Worm (Caenorhabditis elegans) whole organism, L4 larva: ENCODE measurements around the gene srh-215.

Source experiments
- F37D6.2 ChIP-seq: sonication (generic microtip); optimal IDR thresholded peaks from 2 replicates; lab custom pipeline; 2016; ENCODE audit warnings: mild to moderate bottlenecking, missing genetic modification characterization, missing compliant biosample characterization
- ZK546.5 ChIP-seq, 2 experiments: sonication (generic microtip); optimal IDR thresholded peaks; 2 replicates each; lab custom pipeline; 2017; ENCODE audit warnings: missing biosample characterization in 2 of 2, missing genetic modification characterization in 2 of 2
- aha-1 ChIP-seq: fragments of 150-350 bp; peaks from one replicate; lab custom pipeline; 2014; ENCODE audit warnings: missing biosample characterization, missing genetic modification characterization
- dpl-1 ChIP-seq: fragments of 150-350 bp; optimal IDR thresholded peaks from 2 replicates; lab custom pipeline; 2014; ENCODE audit warnings: missing biosample characterization, missing genetic modification reagents, missing genetic modification characterization
- dve-1 ChIP-seq: sonication (generic microtip); optimal IDR thresholded peaks from 2 replicates; lab custom pipeline; 2017; ENCODE audit warnings: antibody characterized with exemption, mild to moderate bottlenecking, missing genetic modification characterization, missing compliant biosample characterization; ENCODE audit not compliant: insufficient read depth
- fkh-10 ChIP-seq: fragments of 150-350 bp; optimal IDR thresholded peaks from 2 replicates; lab custom pipeline; 2014; ENCODE audit warnings: missing biosample characterization, missing genetic modification reagents, missing genetic modification characterization
- mes-2 ChIP-seq: sonication (generic microtip); optimal IDR thresholded peaks from 2 replicates; lab custom pipeline; 2016; ENCODE audit warnings: missing genotype, mild to moderate bottlenecking, missing genetic modification characterization, missing compliant biosample characterization; ENCODE audit not compliant: poor library complexity, severe bottlenecking
- nhr-111 ChIP-seq: fragments of 200-800 bp; sonication (Bioruptor generic); optimal IDR thresholded peaks from 2 replicates; lab custom pipeline; 2018; ENCODE audit warnings: mild to moderate bottlenecking, missing genetic modification characterization, missing compliant biosample characterization
- set-16 ChIP-seq: fragments of 200-800 bp; sonication (Bioruptor generic); IDR thresholded peaks from 2 replicates; pipeline ENCODE4 v1.3.6; 2022; ENCODE audit warnings: missing genetic modification reagents, missing genetic modification characterization, missing compliant biosample characterization
- unc-62 ChIP-seq, 3 experiments: fragments of 150-350 bp in 1 of 3; sonication (generic microtip); optimal IDR thresholded peaks in 2 of 3; peaks in 1 of 3; 1 replicate in 1 of 3; 2 replicates in 2 of 3; lab custom pipeline; 2014 to 2017; ENCODE audit warnings: missing biosample characterization in 3 of 3, missing genetic modification characterization in 3 of 3, missing genetic modification reagents in 3 of 3, missing genotype in 1 of 3

The srh-215 gene

ce11 chrV:16786012-16786411 lies 45.8 kb downstream of the srh-215 start:
- TF ChIP-seq fkh-10 (GFP tag; lab: Kevin White, UChicago) (no peak), unc-62 (GFP tag; optimal IDR thresholded peaks at IDR 0.05 in 1 of 2; lab: Kevin White, UChicago) (peak in 1 of 2 experiments; percentile 21), unc-62 (tag; optimal IDR thresholded peaks at IDR 0.05; lab: Kevin White, UChicago) (no peak), nhr-111 (GFP tag; lab: Kevin White, UChicago) (no peak), dpl-1 (GFP tag; lab: Kevin White, UChicago) (no peak), F37D6.2 (no peak), ZK546.5 (tag; optimal IDR thresholded peaks at IDR 0.05; lab: Kevin White, UChicago) (no peak), aha-1 (tag; lab: Kevin White, UChicago) (peak; percentile 57)

ce11 chrV:16784806-16785205 lies 47.0 kb downstream of the srh-215 start:
- TF ChIP-seq dve-1 (tag; lab: Kevin White, UChicago) (no peak), set-16 (peak; percentile 85)

DNA sequence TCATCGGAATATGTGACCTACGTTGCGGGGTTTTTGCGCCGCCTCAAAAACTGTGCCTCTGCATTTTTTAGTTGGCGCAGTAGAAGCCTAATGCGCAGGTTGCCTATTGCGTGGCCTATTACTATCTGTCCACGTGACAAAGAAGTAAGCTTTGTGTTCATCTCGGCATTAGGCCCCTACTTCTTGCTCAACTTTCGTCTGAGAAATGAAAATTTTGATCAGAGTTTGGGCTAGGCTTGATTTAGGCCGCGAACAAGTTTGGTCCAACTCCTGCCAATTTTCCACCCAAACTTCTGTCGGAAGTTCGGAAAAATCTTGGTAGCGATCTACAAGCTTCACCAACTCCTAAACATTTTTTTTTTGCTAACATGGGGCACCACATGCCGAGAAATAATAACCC lies 49.8 kb downstream of the srh-215 start:
- no peak for TF ChIP-seq mes-2 (tag; lab: Kevin White, UChicago)
- peak; percentile 92 for TF ChIP-seq aha-1 (tag; lab: Kevin White, UChicago)
